Fruit fly (Drosophila melanogaster) whole organism, embryonic: ENCODE data around the gene v.

ENCODE experiments used
- Atf6 ChIP-seq: fragments of 200-800 bp; sonication (Bioruptor generic); IDR thresholded peaks from 2 replicates; pipeline ENCODE4 v1.3.6; 2022; ENCODE audit warnings: missing biosample characterization, missing genetic modification characterization
- Blimp-1 ChIP-seq: fragments of 200-800 bp; sonication (Bioruptor generic); optimal IDR thresholded peaks from 3 replicates; lab custom pipeline; 2018; ENCODE audit warnings: missing biosample characterization, missing genetic modification characterization, mild to moderate bottlenecking, moderate library complexity, missing genetic modification reagents
- CG13123 ChIP-seq: fragments of 200-800 bp; sonication (Bioruptor generic); optimal IDR thresholded peaks from 2 replicates; lab custom pipeline; 2016; ENCODE audit warnings: missing biosample characterization, missing genetic modification characterization
- CG13296 ChIP-seq: fragments of 200-800 bp; sonication (Bioruptor generic); optimal IDR thresholded peaks from 3 replicates; lab custom pipeline; 2018; ENCODE audit warnings: missing biosample characterization, mild to moderate bottlenecking, missing genetic modification characterization
- CG13775 ChIP-seq: fragments of 200-800 bp; sonication (Bioruptor generic); optimal IDR thresholded peaks from 3 replicates; lab custom pipeline; 2017; ENCODE audit warnings: missing biosample characterization, mild to moderate bottlenecking, missing genetic modification characterization
- CG14441 ChIP-seq: fragments of 200-800 bp; sonication (Bioruptor generic); IDR thresholded peaks from 2 replicates; pipeline ENCODE4 v1.3.6; 2022; ENCODE audit warnings: missing biosample characterization, missing genetic modification characterization
- CG15073 ChIP-seq: fragments of 200-800 bp; sonication (Bioruptor generic); optimal IDR thresholded peaks from 2 replicates; lab custom pipeline; 2016; ENCODE audit warnings: missing biosample characterization, missing genetic modification characterization
- CG16863 ChIP-seq: fragments of 200-800 bp; sonication (Bioruptor generic); optimal IDR thresholded peaks from 3 replicates; lab custom pipeline; 2016; ENCODE audit warnings: missing biosample characterization, missing genetic modification characterization
- CG2129 ChIP-seq: fragments of 200-800 bp; sonication (Bioruptor generic); IDR thresholded peaks from 2 replicates; pipeline ENCODE4 v1.3.6; 2022; ENCODE audit warnings: missing biosample characterization, missing genetic modification characterization; ENCODE audit not compliant: partially characterized antibody
- CG2199 ChIP-seq: fragments of 200-800 bp; sonication (Bioruptor generic); IDR thresholded peaks from 3 replicates; pipeline ENCODE4 v1.3.6; 2022; ENCODE audit warnings: missing biosample characterization, missing genetic modification characterization
- CG32767 ChIP-seq: fragments of 200-800 bp; sonication (Bioruptor generic); IDR thresholded peaks from 2 replicates; pipeline ENCODE4 v1.3.6; 2022; ENCODE audit warnings: missing biosample characterization, missing genetic modification characterization
- CG32772 ChIP-seq: fragments of 200-800 bp; sonication (Bioruptor generic); IDR thresholded peaks from 2 replicates; pipeline ENCODE4 v1.3.6; 2022; ENCODE audit warnings: missing biosample characterization, missing genetic modification characterization
- CG3281 ChIP-seq: fragments of 200-800 bp; sonication (Bioruptor generic); optimal IDR thresholded peaks from 3 replicates; lab custom pipeline; 2017; ENCODE audit warnings: missing biosample characterization, mild to moderate bottlenecking, missing genetic modification characterization
- CG33557 ChIP-seq: fragments of 200-800 bp; sonication (Bioruptor generic); optimal IDR thresholded peaks from 2 replicates; lab custom pipeline; 2019; ENCODE audit warnings: missing biosample characterization, mild to moderate bottlenecking, missing genetic modification characterization, moderate library complexity
- CG4820 ChIP-seq: fragments of 200-800 bp; sonication (Bioruptor generic); optimal IDR thresholded peaks from 3 replicates; lab custom pipeline; 2016; ENCODE audit warnings: missing biosample characterization, missing genetic modification characterization
- CG6175 ChIP-seq: fragments of 200-800 bp; sonication (Bioruptor generic); IDR thresholded peaks from 3 replicates; pipeline ENCODE4 v1.3.6; 2022; ENCODE audit warnings: missing biosample characterization, missing genetic modification characterization
- CG8089 ChIP-seq: fragments of 200-800 bp; sonication (Bioruptor generic); optimal IDR thresholded peaks from 3 replicates; lab custom pipeline; 2016; ENCODE audit warnings: missing biosample characterization, missing genetic modification characterization
- Doc2 ChIP-seq: fragments of 200-800 bp; sonication (Bioruptor generic); IDR thresholded peaks from 2 replicates; pipeline ENCODE4 v1.3.6; 2022; ENCODE audit warnings: missing biosample characterization, missing genetic modification characterization
- HmgZ ChIP-seq: fragments of 200-800 bp; sonication (Bioruptor generic); optimal IDR thresholded peaks from 2 replicates; lab custom pipeline; 2018; ENCODE audit warnings: missing biosample characterization, mild to moderate bottlenecking, missing genetic modification characterization
- Hr51 ChIP-seq, 2 experiments: fragments of 200-800 bp; sonication (Bioruptor generic); optimal IDR thresholded peaks; 2 replicates in 1 of 2; 3 replicates in 1 of 2; lab custom pipeline; 2016 to 2018; ENCODE audit warnings: missing biosample characterization in 2 of 2, missing genetic modification characterization in 2 of 2, mild to moderate bottlenecking in 1 of 2, moderate library complexity in 1 of 2
- Lpt ChIP-seq: fragments of >200 bp; optimal IDR thresholded peaks from 2 replicates; lab custom pipeline; 2018; ENCODE audit warnings: missing biosample characterization, missing genetic modification characterization
- MBD-R2 ChIP-seq: fragments of 200-800 bp; sonication (Bioruptor generic); IDR thresholded peaks from 2 replicates; pipeline ENCODE4 v1.3.6; 2022; ENCODE audit warnings: missing biosample characterization, missing genetic modification characterization
- MTF-1 ChIP-seq: fragments of 200-800 bp; sonication (Bioruptor generic); optimal IDR thresholded peaks from 2 replicates; lab custom pipeline; 2018; ENCODE audit warnings: missing biosample characterization, mild to moderate bottlenecking, missing genetic modification characterization, borderline replicate concordance
- Meics ChIP-seq: fragments of 200-800 bp; sonication (Bioruptor generic); optimal IDR thresholded peaks from 2 replicates; lab custom pipeline; 2017; ENCODE audit warnings: missing biosample characterization, mild to moderate bottlenecking, missing genetic modification characterization
- NK7.1 ChIP-seq: fragments of 200-800 bp; sonication (Bioruptor generic); optimal IDR thresholded peaks from 3 replicates; lab custom pipeline; 2016; ENCODE audit warnings: missing biosample characterization, missing genetic modification characterization
- Oaz ChIP-seq: fragments of 200-800 bp; sonication (Bioruptor generic); IDR thresholded peaks from 2 replicates; pipeline ENCODE4 v1.3.6; 2022; ENCODE audit warnings: missing biosample characterization, missing genetic modification characterization
- Side ChIP-seq: fragments of 200-800 bp; sonication (Bioruptor generic); optimal IDR thresholded peaks from 2 replicates; lab custom pipeline; 2016; ENCODE audit warnings: missing biosample characterization, missing genetic modification characterization
- Xbp1 ChIP-seq: fragments of 200-800 bp; sonication (Bioruptor generic); optimal IDR thresholded peaks from 3 replicates; lab custom pipeline; 2016; ENCODE audit warnings: missing biosample characterization, mild to moderate bottlenecking, missing genetic modification characterization
- al ChIP-seq: fragments of 200-800 bp; sonication (Bioruptor generic); IDR thresholded peaks from 2 replicates; pipeline ENCODE4 v1.3.6; 2022; ENCODE audit warnings: missing biosample characterization, missing genetic modification characterization
- aop ChIP-seq: fragments of 200-800 bp; sonication (Bioruptor generic); IDR thresholded peaks from 2 replicates; pipeline ENCODE4 v1.3.6; 2022; ENCODE audit warnings: missing biosample characterization, missing genetic modification characterization
- bigmax ChIP-seq: fragments of 200-800 bp; sonication (Bioruptor generic); optimal IDR thresholded peaks from 2 replicates; lab custom pipeline; 2018; ENCODE audit warnings: missing biosample characterization, mild to moderate bottlenecking, missing genetic modification characterization
- ci ChIP-seq: fragments of 200-800 bp; sonication (Bioruptor generic); IDR thresholded peaks from 3 replicates; pipeline ENCODE4 v1.3.6; 2022; ENCODE audit warnings: missing biosample characterization, missing genetic modification characterization
- crp ChIP-seq, 2 experiments: fragments of 200-800 bp; sonication (Bioruptor generic); optimal IDR thresholded peaks; 2 replicates in 1 of 2; 3 replicates in 1 of 2; lab custom pipeline; 2017; ENCODE audit warnings: missing biosample characterization in 2 of 2, missing genetic modification characterization in 2 of 2, mild to moderate bottlenecking in 1 of 2, moderate library complexity in 1 of 2
- kay ChIP-seq: fragments of 200-800 bp; sonication (Bioruptor generic); optimal IDR thresholded peaks from 2 replicates; lab custom pipeline; 2016; ENCODE audit warnings: missing biosample characterization, missing genetic modification characterization
- ken ChIP-seq: fragments of 200-800 bp; sonication (Bioruptor generic); IDR thresholded peaks from 3 replicates; pipeline ENCODE4 v1.3.6; 2022; ENCODE audit warnings: missing biosample characterization, missing genetic modification characterization
- knrl ChIP-seq: fragments of 200-800 bp; sonication (Bioruptor generic); IDR thresholded peaks from 3 replicates; pipeline ENCODE4 v1.3.6; 2022; ENCODE audit warnings: missing biosample characterization, missing genetic modification characterization; ENCODE audit not compliant: partially characterized antibody
- lbe ChIP-seq: fragments of 200-800 bp; sonication (Bioruptor generic); optimal IDR thresholded peaks from 2 replicates; lab custom pipeline; 2016; ENCODE audit warnings: missing biosample characterization, mild to moderate bottlenecking, missing genetic modification characterization
- mirr ChIP-seq: fragments of 200-800 bp; sonication (Bioruptor generic); optimal IDR thresholded peaks from 3 replicates; lab custom pipeline; 2018; ENCODE audit warnings: missing biosample characterization, mild to moderate bottlenecking, missing genetic modification characterization
- nerfin-1 ChIP-seq: fragments of 200-800 bp; sonication (Bioruptor generic); optimal IDR thresholded peaks from 3 replicates; lab custom pipeline; 2019; ENCODE audit warnings: missing biosample characterization, mild to moderate bottlenecking, missing genetic modification characterization, moderate library complexity
- oc ChIP-seq: fragments of 200-800 bp; sonication (Bioruptor generic); optimal IDR thresholded peaks from 2 replicates; lab custom pipeline; 2018; ENCODE audit warnings: missing biosample characterization, mild to moderate bottlenecking, missing genetic modification characterization, moderate library complexity
- org-1 ChIP-seq: fragments of 200-800 bp; sonication (Bioruptor generic); optimal IDR thresholded peaks from 2 replicates; lab custom pipeline; 2017; ENCODE audit warnings: missing biosample characterization, missing genetic modification characterization
- prd ChIP-seq, 3 experiments: fragments of >200 bp in 2 of 3; fragments of 200-800 bp in 1 of 3; sonication (Bioruptor generic) in 1 of 3; optimal IDR thresholded peaks in 2 of 3; IDR thresholded peaks in 1 of 3; 2 replicates in 2 of 3; 3 replicates in 1 of 3; pipeline versions ENCODE4 v1.3.6 to Lab custom; 2017 to 2022; ENCODE audit warnings: missing biosample characterization in 1 of 3, missing genetic modification characterization in 1 of 3
- pum ChIP-seq: fragments of 200-800 bp; sonication (Bioruptor generic); optimal IDR thresholded peaks from 2 replicates; lab custom pipeline; 2016; ENCODE audit warnings: missing biosample characterization, missing genetic modification characterization
- ro ChIP-seq: fragments of 200-800 bp; sonication (Bioruptor generic); IDR thresholded peaks from 2 replicates; pipeline ENCODE4 v1.3.6; 2022; ENCODE audit warnings: missing biosample characterization, missing genetic modification characterization
- sc ChIP-seq, 3 experiments: fragments of >200 bp in 2 of 3; fragments of 200-800 bp in 1 of 3; sonication (Bioruptor generic) in 1 of 3; optimal IDR thresholded peaks; 2 replicates in 2 of 3; 3 replicates in 1 of 3; lab custom pipeline; 2017; ENCODE audit warnings: mild to moderate bottlenecking in 1 of 3, missing biosample characterization in 1 of 3, missing genetic modification characterization in 1 of 3, missing genetic modification reagents in 1 of 3
- shn ChIP-seq: fragments of 200-800 bp; sonication (Bioruptor generic); optimal IDR thresholded peaks from 3 replicates; lab custom pipeline; 2016; ENCODE audit warnings: missing biosample characterization, missing genetic modification characterization
- slou ChIP-seq: fragments of 200-800 bp; sonication (Bioruptor generic); optimal IDR thresholded peaks from 3 replicates; lab custom pipeline; 2016; ENCODE audit warnings: missing biosample characterization, missing genetic modification characterization
- so ChIP-seq: fragments of 200-800 bp; sonication (Bioruptor generic); IDR thresholded peaks from 3 replicates; pipeline ENCODE4 v1.3.6; 2022; ENCODE audit warnings: missing biosample characterization, missing genetic modification characterization
- toy ChIP-seq: fragments of 200-800 bp; sonication (Bioruptor generic); IDR thresholded peaks from 2 replicates; pipeline ENCODE4 v1.3.6; 2022; ENCODE audit warnings: missing biosample characterization, missing genetic modification characterization
- wek ChIP-seq: fragments of 200-800 bp; sonication (Bioruptor generic); optimal IDR thresholded peaks from 3 replicates; lab custom pipeline; 2018; ENCODE audit warnings: missing biosample characterization, mild to moderate bottlenecking, missing genetic modification characterization, moderate library complexity

The v gene

DNA sequence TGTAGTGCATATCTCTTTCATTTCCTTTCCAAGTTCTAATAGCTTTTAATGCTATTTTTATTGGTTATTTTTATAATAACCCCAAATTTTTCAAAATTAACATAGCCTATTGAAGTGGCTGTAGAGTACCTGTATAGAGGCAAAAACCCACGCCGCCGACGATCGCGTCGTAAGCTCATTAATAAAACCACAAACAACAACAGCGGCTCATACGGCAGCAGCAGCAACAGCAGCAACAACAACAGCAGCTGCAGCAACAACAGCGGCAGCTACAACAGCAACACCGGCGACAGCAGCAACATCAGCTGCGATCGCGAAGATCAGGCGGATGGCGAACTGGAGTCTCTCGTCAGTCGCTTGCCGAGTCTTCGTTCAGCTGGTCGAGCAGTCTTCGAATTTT, 3.3 kb downstream of the v start, which contains the start of gene CG2145 (continued):
- peak; percentile 82; the same call in 1 of the 3 replicates for TF ChIP-seq CG6175
- TF ChIP-seq oc, result peak; percentile 74
- TF ChIP-seq CG15073 (GFP tag; lab: Kevin White, UChicago), result no peak
- 0 out of 2 replicates have a peak, but pooled peaks have one; percentile 16 for TF ChIP-seq Atf6 (GFP tag; lab: Robert Waterston, UW)
- TF ChIP-seq ken (GFP tag; lab: Robert Waterston, UW), result no peak
- TF ChIP-seq pum (GFP tag; lab: Kevin White, UChicago), result no peak
- TF ChIP-seq CG13296 (GFP tag; lab: Kevin White, UChicago), result peak; percentile 5
- TF ChIP-seq Meics (GFP tag; lab: Kevin White, UChicago), result no peak
- 0 out of 3 replicates have a peak, but pooled peaks have one; percentile 19 for TF ChIP-seq so
- TF ChIP-seq Lpt (GFP tag; lab: Kevin White, UChicago), result no peak
- TF ChIP-seq CG14441 (GFP tag; lab: Robert Waterston, UW), result no peak
- TF ChIP-seq Hr51 (GFP tag; optimal IDR thresholded peaks at IDR 0.05; lab: Kevin White, UChicago), result peak in 1 of 2 experiments; percentile 22
- no peak for TF ChIP-seq aop
- 0 out of 3 replicates have a peak, but pooled peaks have one; percentile 46 for TF ChIP-seq ci
- TF ChIP-seq CG32767 (GFP tag; lab: Robert Waterston, UW), result 0 out of 2 replicates have a peak, but pooled peaks have one; percentile 19
- TF ChIP-seq Xbp1, result no peak

DNA sequence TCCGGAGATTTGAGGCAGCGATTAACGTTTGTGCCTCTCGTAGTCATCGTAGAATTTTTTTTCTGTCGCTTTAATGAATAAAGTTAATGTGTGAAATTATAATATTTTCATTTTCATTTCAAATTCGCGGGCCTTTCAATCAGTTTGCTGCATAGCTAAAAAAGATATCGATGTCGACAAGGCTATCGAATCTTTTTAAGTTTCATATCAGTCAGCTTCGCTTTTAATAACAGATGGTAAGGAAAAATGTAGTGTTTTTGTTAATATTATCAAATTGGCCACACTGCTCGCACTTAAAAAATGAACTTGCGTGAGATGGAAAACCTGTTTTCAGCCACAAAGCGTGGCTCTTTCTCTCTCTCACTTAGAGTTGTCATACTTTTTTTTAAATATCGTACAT, 5.8 kb downstream of the v start:
- TF ChIP-seq Doc2 (GFP tag; lab: Robert Waterston, UW), result no peak
- no peak for TF ChIP-seq prd (optimal IDR thresholded peaks at IDR 0.05; lab: Kevin White, UChicago)
- no peak for TF ChIP-seq prd (GFP tag; IDR thresholded peaks at IDR 0.05; lab: Robert Waterston, UW)
- peak in 1 of 2 experiments; percentile 1 for TF ChIP-seq crp (GFP tag; optimal IDR thresholded peaks at IDR 0.05; lab: Kevin White, UChicago)
- no peak for TF ChIP-seq knrl (GFP tag; lab: Robert Waterston, UW)
- no peak for TF ChIP-seq MTF-1 (GFP tag; lab: Kevin White, UChicago)
- TF ChIP-seq Side (GFP tag; lab: Kevin White, UChicago), result no peak
- no peak for TF ChIP-seq lbe
- TF ChIP-seq HmgZ (tag; lab: Kevin White, UChicago), result no peak
- no peak for TF ChIP-seq Lpt (GFP tag; lab: Kevin White, UChicago)
- TF ChIP-seq CG2199, result no peak
- no peak for TF ChIP-seq CG8089
- no peak for TF ChIP-seq wek (GFP tag; lab: Kevin White, UChicago)
- TF ChIP-seq ro (GFP tag; lab: Robert Waterston, UW), result no peak
- no peak for TF ChIP-seq sc (optimal IDR thresholded peaks at IDR 0.05; lab: Kevin White, UChicago)
- TF ChIP-seq sc (GFP tag; optimal IDR thresholded peaks at IDR 0.05; lab: Kevin White, UChicago), result no peak
- no peak for TF ChIP-seq nerfin-1 (tag; lab: Kevin White, UChicago)
- no peak for TF ChIP-seq MBD-R2 (GFP tag; lab: Robert Waterston, UW)
- no peak for TF ChIP-seq slou
- TF ChIP-seq mirr (GFP tag; lab: Kevin White, UChicago), result no peak
- TF ChIP-seq kay, result no peak
- no peak for TF ChIP-seq CG32772
- TF ChIP-seq al (GFP tag; lab: Robert Waterston, UW), result no peak
- no peak for TF ChIP-seq Blimp-1
- TF ChIP-seq shn (GFP tag; lab: Kevin White, UChicago), result no peak
- no peak for TF ChIP-seq Oaz
- TF ChIP-seq CG33557 (GFP tag; lab: Kevin White, UChicago), result no peak
- TF ChIP-seq CG13775, result no peak
- no peak for TF ChIP-seq CG13123 (GFP tag; lab: Kevin White, UChicago)
- TF ChIP-seq CG16863 (GFP tag; lab: Kevin White, UChicago), result no peak
- no peak for TF ChIP-seq toy (GFP tag; lab: Robert Waterston, UW)
- TF ChIP-seq org-1, result no peak
- TF ChIP-seq CG2129 (GFP tag; lab: Robert Waterston, UW), result no peak
- no peak for TF ChIP-seq NK7.1 (GFP tag; lab: Kevin White, UChicago)
- no peak for TF ChIP-seq CG4820 (GFP tag; lab: Kevin White, UChicago)
- no peak for TF ChIP-seq CG3281
- no peak for TF ChIP-seq bigmax (GFP tag; lab: Kevin White, UChicago)
